Worm (Caenorhabditis elegans): Measurements from ENCODE around the gene pfk-1.1.

DNA sequence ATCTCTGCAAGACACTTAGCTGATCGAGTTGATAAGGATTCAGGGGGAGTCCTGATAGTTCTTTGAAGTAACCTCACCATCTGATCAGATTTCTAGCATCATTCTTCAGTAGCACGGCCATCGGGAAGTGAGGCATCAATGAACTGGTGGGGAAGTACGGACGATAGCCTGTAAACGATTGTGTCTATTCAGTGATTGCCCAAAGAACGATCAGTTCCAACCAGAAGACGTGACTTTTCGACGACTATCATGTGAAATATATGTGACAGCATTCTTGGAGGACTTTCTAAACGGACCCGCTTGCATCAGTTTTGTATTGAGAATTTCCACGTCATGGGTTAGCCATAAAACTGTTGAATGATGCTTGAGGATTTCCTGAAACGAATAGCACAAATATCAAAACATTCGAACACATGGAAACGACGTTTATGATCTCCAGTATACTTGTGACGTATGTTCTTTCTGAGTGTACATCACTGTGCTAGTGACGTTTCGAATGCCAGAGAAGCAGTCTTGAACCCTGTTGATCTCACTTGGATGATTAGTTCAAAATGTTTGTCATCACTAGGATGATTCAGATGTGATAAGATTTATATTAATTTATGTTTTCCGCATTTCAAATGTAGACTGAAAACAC, 47.5 kb upstream of the pfk-1.1 start:
- TF ChIP-seq fos-1 (tag; optimal IDR thresholded peaks at IDR 0.05) (no peak), nhr-25 (tag; optimal IDR thresholded peaks at IDR 0.05) (peak; percentile 82), elt-1 (tag; optimal IDR thresholded peaks at IDR 0.05) (no peak), skn-1 (tag; optimal IDR thresholded peaks at IDR 0.05) (no peak), elt-3 (tag; optimal IDR thresholded peaks at IDR 0.05) (no peak), nhr-12 (tag; optimal IDR thresholded peaks at IDR 0.05) (no peak), ama-1 (optimal IDR thresholded peaks at IDR 0.05) (no peak), nhr-10 (tag; optimal IDR thresholded peaks at IDR 0.05) (no peak), aly-2 (tag; optimal IDR thresholded peaks at IDR 0.05) (no peak), lin-11 (tag; optimal IDR thresholded peaks at IDR 0.05) (no peak), blmp-1 (tag; optimal IDR thresholded peaks at IDR 0.05; ENCODE audit: insufficient read depth) (no peak), F13H6.1 (tag; optimal IDR thresholded peaks at IDR 0.05) (no peak), nhr-237 (tag; optimal IDR thresholded peaks at IDR 0.05) (no peak)

Data from whole organism, L2 larva.